Fruit fly (Drosophila melanogaster) whole organism, larva: Measurements from ENCODE around the gene CG33099.
A peak's percentile ranks its signal among the peaks of the same experiment; 100 is the strongest.

Experiments
- noc ChIP-seq: fragments of 200-800 bp; sonication (Bioruptor generic); optimal IDR thresholded peaks from 3 replicates; lab custom pipeline; 2019; ENCODE audit warnings: missing biosample characterization, mild to moderate bottlenecking, missing genetic modification characterization, moderate library complexity

Gene CG33099

dm6 chr3R:22542773-22543411 lies 12.5 kb upstream of the CG33099 start:
- TF ChIP-seq noc = peak; percentile 48

DNA sequence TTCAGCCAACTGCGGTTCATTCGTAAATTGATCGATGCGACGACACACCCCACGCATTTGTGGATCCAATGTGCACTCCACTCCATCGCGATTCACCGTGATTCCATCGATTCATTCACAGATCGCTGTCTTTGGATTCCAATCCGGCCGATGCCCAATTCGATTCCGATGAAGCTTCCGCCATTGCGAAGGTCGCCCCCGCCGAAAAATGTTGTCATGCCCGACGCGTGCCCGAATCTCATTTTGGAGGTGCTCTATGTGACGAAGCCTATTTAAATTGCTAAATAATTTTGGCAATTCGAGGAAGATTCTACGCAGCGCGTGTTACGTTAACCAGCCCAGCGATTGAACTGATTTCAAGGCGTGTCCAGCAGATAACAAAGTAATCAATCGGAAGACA lies 10.3 kb upstream of the CG33099 start:
- TF ChIP-seq noc = no peak

DNA sequence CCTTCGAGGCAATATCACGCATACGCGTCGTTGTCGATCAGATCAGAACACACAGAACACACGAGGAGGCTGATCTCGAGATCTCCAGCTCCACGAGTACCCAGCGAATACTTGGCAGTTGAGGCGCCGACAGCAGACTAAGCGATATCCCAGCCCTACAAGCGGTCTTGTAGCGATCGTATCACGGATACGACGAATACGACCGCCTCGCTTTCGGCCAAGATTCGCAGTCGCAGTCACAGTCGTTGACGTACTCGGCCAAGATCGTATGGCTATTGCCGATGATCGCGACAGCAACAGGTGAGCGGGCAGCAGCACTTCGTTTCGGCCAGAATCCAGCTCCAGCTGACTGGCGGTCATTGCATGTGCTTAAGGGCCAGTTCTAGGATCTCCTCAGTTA lies 9.4 kb upstream of the CG33099 start, which contains the start of gene CG5326:
Gene CG5326 (minus strand): TSS at position 158 of the 400 bp plus-strand sequence.
- no peak for TF ChIP-seq noc

DNA sequence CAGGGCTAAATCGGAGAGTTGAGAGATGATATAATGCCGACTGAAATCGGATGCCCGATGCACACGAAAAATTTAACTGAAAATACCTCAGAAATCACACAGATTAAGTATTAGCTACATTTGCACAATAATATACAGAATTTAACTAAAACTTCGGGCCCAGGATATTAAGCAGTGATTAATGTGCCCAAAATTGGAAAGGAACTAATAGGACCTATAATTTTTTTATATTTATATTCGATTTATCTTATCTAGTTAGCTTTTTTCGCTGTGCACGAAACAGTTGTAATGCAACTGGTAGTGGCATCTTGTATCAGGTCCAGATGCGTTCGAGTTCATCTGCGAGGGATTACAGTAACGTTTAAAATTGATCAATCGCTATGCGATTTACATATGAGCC lies 8.5 kb upstream of the CG33099 start:
- TF ChIP-seq noc = no peak

- peak; percentile 18 for TF ChIP-seq noc
Observed at dm6 chr3R:22536504-22537423, 6.4 kb upstream of the CG33099 start.

- TF ChIP-seq noc = no peak
Observed at dm6 chr3R:22535945-22536344, 5.6 kb upstream of the CG33099 start.

dm6 chr3R:22533973-22534931 lies 3.9 kb upstream of the CG33099 start:
- TF ChIP-seq noc = no peak

- no peak for TF ChIP-seq noc
Observed at dm6 chr3R:22531801-22532200, 1.4 kb upstream of the CG33099 start, which contains the start of gene CG33093. Gene CG33093, minus strand, starts transcription at chr3R:22531922.

- TF ChIP-seq noc = no peak
Observed at dm6 chr3R:22528264-22529158, 1.9 kb downstream of the CG33099 start, which contains the start of gene CG5346. Gene CG5346, minus strand, starts transcription at chr3R:22528663.

dm6 chr3R:22527636-22528148 lies 2.7 kb downstream of the CG33099 start:
- no peak for TF ChIP-seq noc

dm6 chr3R:22527192-22527591 lies 3.2 kb downstream of the CG33099 start:
- TF ChIP-seq noc = peak; percentile 30

- TF ChIP-seq noc = peak; percentile 33
Observed at dm6 chr3R:22526353-22526907, 3.9 kb downstream of the CG33099 start.

DNA sequence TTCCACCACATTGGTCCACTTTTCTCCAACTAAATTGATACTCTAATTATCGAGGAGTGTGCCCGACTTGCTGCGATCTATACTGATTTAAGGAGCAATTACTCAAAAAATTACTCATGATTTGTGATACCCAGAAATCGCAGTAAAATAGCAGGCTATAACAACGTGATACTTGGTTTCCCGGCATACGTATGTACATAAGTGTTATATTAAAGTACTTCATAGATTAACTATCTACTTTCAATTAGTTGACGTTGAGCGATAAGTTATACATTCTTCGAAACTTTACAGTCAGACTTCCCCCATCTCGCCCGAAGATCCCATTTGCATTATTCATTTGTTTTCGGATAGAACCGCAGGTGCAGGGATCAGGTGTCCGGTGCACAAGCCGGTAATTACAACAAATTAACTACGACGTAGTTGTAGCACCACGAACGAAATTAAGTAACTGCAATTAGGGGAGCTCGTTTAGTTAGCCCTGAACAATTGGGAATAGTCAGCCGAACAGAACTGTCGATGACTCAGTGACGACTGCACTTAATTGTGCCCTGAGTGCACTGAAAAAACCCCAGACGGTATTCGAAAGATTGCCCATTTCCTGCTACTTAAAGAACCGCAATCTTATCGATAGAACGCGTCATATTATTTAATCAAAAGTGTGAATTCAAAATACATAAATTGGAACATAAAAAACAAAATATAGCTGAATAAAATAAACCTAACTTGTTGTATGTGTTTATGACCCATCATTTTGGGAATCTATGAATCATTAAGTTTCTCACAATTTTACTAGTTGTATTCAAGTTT lies 4.6 kb downstream of the CG33099 start:
- TF ChIP-seq noc = peak; percentile 33

DNA sequence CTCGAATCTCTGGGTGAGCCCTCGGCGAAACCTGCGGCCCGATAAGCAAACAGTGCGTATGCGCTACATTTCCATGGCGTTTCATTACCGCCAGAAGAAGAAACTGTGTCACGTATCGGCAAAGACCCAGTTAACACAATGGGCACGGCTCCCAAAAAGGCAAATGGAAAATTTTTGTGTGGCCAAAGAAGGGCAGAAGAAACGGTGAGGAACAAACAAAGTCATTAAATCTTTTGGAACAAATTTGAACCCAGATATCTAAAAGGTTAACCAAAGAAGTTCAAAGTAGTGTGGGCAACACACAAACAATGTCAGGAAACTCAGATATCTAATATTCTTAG lies 5.3 kb downstream of the CG33099 start:
- no peak for TF ChIP-seq noc
